Worm (Caenorhabditis elegans) whole organism, L4 larva: Measurements from ENCODE around the gene trxr-2.

ENCODE experiments used
- aha-1 ChIP-seq: fragments of 150-350 bp; peaks from one replicate; lab custom pipeline; 2014; ENCODE audit warnings: missing biosample characterization, missing genetic modification characterization
- daf-8 ChIP-seq: fragments of 200-800 bp; sonication (Bioruptor generic); IDR thresholded peaks from 2 replicates; pipeline ENCODE4 v1.3.6; 2022; ENCODE audit warnings: missing genetic modification characterization, missing compliant biosample characterization
- hmg-1.1 ChIP-seq: fragments of 200-800 bp; sonication (Bioruptor generic); IDR thresholded peaks from 2 replicates; pipeline ENCODE4 v1.3.6; 2022; ENCODE audit warnings: missing genetic modification reagents, missing genetic modification characterization, missing compliant biosample characterization
- lin-15B ChIP-seq: fragments of 150-350 bp; sonication (generic microtip); optimal IDR thresholded peaks from 3 replicates; lab custom pipeline; 2014; ENCODE audit warnings: missing biosample characterization, missing genetic modification characterization
- mdl-1 ChIP-seq, 2 experiments: fragments of 150-350 bp in 1 of 2; sonication (generic microtip) in 1 of 2; optimal IDR thresholded peaks; 2 replicates each; lab custom pipeline; 2014 to 2017; ENCODE audit warnings: missing biosample characterization in 2 of 2, missing genetic modification characterization in 2 of 2
- nhr-102 ChIP-seq: sonication (generic microtip); optimal IDR thresholded peaks from 2 replicates; lab custom pipeline; 2016; ENCODE audit warnings: mild to moderate bottlenecking, missing genetic modification characterization, moderate library complexity, missing compliant biosample characterization
- nhr-77 ChIP-seq: fragments of 150-350 bp; optimal IDR thresholded peaks from 2 replicates; lab custom pipeline; 2014; ENCODE audit warnings: missing biosample characterization, missing genetic modification characterization
- ztf-11 ChIP-seq: fragments of 150-350 bp; optimal IDR thresholded peaks from 2 replicates; lab custom pipeline; 2014; ENCODE audit warnings: missing biosample characterization, missing genetic modification characterization

ce11 chrIII:8962475-8962874, 48.9 kb downstream of the trxr-2 start:
- TF ChIP-seq nhr-102 (tag; lab: Kevin White, UChicago), result no peak
- no peak for TF ChIP-seq mdl-1 (tag; optimal IDR thresholded peaks at IDR 0.05; lab: Kevin White, UChicago)
- no peak for TF ChIP-seq hmg-1.1 (GFP tag; lab: Robert Waterston, UW)
- no peak for TF ChIP-seq aha-1 (tag; lab: Kevin White, UChicago)
- TF ChIP-seq daf-8 (GFP tag; lab: Robert Waterston, UW), result no peak
- no peak for TF ChIP-seq nhr-77 (tag; lab: Kevin White, UChicago)
- no peak for TF ChIP-seq ztf-11 (tag; lab: Kevin White, UChicago)
- TF ChIP-seq lin-15B (tag; lab: Kevin White, UChicago), result no peak
